Fruit fly (Drosophila melanogaster): Measurements from ENCODE around the gene CG8478.

Gene CG8478

DNA sequence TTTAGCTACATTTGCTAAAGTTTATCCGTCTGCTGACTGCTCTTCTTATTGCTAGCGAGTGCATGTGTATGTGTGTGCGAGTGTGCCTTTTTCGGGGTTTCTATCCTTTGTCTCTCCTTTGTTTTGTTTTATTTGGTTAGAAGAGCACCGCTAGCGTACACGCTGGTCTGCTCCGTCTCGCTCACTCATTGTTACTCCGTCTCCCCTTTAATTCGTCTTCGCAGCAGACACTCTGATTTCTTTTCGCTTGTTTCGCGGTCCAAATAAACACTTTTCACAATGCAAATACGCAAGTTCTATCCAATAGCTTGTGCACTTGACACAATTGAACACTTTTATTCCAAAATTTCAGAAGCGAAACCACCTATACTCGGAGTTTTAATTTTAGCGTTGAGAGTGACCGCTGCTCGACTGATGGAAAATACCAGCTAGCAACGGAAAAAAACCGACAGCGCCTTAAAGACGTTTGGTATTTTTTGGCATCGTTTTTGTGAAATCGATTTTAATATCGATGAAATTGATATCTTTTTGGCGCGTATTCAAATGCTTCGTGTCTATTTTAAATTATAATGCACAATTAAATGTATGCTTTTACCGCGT is 45.6 kb downstream of the CG8478 start, which contains the start of gene FBXO11 (continued):
- peak; percentile 47 for TF ChIP-seq run (tag; optimal IDR thresholded peaks at IDR 0.05)
- peak; percentile 20 for TF ChIP-seq Jarid2 (GFP tag; optimal IDR thresholded peaks at IDR 0.05)
- no peak for TF ChIP-seq CG10462 (GFP tag; optimal IDR thresholded peaks at IDR 0.05)
- TF ChIP-seq hth (optimal IDR thresholded peaks at IDR 0.05), result no peak
- peak; percentile 65 for TF ChIP-seq unc-4 (GFP tag; IDR thresholded peaks at IDR 0.05; ENCODE audit: partially characterized antibody)
- TF ChIP-seq CG11093 (GFP tag; IDR thresholded peaks at IDR 0.05), result no peak
- peak; percentile 89 for TF ChIP-seq CG9797 (GFP tag; optimal IDR thresholded peaks at IDR 0.05)
- no peak for TF ChIP-seq dysf (GFP tag; IDR thresholded peaks at IDR 0.05)
- no peak for TF ChIP-seq az2 (GFP tag; optimal IDR thresholded peaks at IDR 0.05)
- TF ChIP-seq caup (GFP tag; optimal IDR thresholded peaks at IDR 0.05; ENCODE audit: severe bottlenecking), result peak; percentile 15
- TF ChIP-seq CG33213 (GFP tag; optimal IDR thresholded peaks at IDR 0.05), result no peak
- no peak for TF ChIP-seq sd (tag; optimal IDR thresholded peaks at IDR 0.05)
- TF ChIP-seq CG14441 (GFP tag; IDR thresholded peaks at IDR 0.05), result no peak
- TF ChIP-seq CG3281 (GFP tag; optimal IDR thresholded peaks at IDR 0.05), result peak; percentile 15
- TF ChIP-seq Aef1 (GFP tag; IDR thresholded peaks at IDR 0.05), result no peak
- peak; percentile 100 for TF ChIP-seq psq (GFP tag; optimal IDR thresholded peaks at IDR 0.05)
- no peak for TF ChIP-seq CG6765 (GFP tag; optimal IDR thresholded peaks at IDR 0.05)
- TF ChIP-seq Lhr (GFP tag; optimal IDR thresholded peaks at IDR 0.05), result peak; percentile 52
- no peak for TF ChIP-seq CG14667 (GFP tag; IDR thresholded peaks at IDR 0.05)
- TF ChIP-seq CG7745 (tag; optimal IDR thresholded peaks at IDR 0.05), result no peak
- peak; percentile 36; the same call in 1 of the 2 replicates for TF ChIP-seq amos (GFP tag; IDR thresholded peaks at IDR 0.05; ENCODE audit: partially characterized antibody)
- peak; percentile 95 for TF ChIP-seq CG8478 (optimal IDR thresholded peaks at IDR 0.05)
- peak; percentile 88 for TF ChIP-seq pzg (GFP tag; optimal IDR thresholded peaks at IDR 0.05)
- TF ChIP-seq Fer1 (GFP tag; optimal IDR thresholded peaks at IDR 0.05), result peak; percentile 33
- TF ChIP-seq bowl (GFP tag; IDR thresholded peaks at IDR 0.05), result no peak
- TF ChIP-seq E2f2 (GFP tag; IDR thresholded peaks at IDR 0.05), result peak; percentile 95
- no peak for TF ChIP-seq lbe (GFP tag; optimal IDR thresholded peaks at IDR 0.05)
- no peak for TF ChIP-seq CG9932 (GFP tag; IDR thresholded peaks at IDR 0.05)
- peak; percentile 70 for TF ChIP-seq CG13287 (GFP tag; IDR thresholded peaks at IDR 0.05; ENCODE audit: partially characterized antibody)
- TF ChIP-seq CoRest (tag; optimal IDR thresholded peaks at IDR 0.05), result peak; percentile 6
- peak; percentile 62 for TF ChIP-seq gro (GFP tag; optimal IDR thresholded peaks at IDR 0.05)
- no peak for TF ChIP-seq Tbp (GFP tag; optimal IDR thresholded peaks at IDR 0.05)
- TF ChIP-seq YL-1 (GFP tag; optimal IDR thresholded peaks at IDR 0.05), result peak; percentile 98
- TF ChIP-seq CG31388 (GFP tag; optimal IDR thresholded peaks at IDR 0.05), result no peak
- TF ChIP-seq HLH54F (GFP tag; optimal IDR thresholded peaks at IDR 0.05), result no peak
- TF ChIP-seq CG30431 (GFP tag; optimal IDR thresholded peaks at IDR 0.05), result no peak
- TF ChIP-seq B-H1 (GFP tag; IDR thresholded peaks at IDR 0.05), result no peak
- peak; percentile 80 for TF ChIP-seq Med (GFP tag)
- peak; percentile 22; the same call in 1 of the 3 replicates for TF ChIP-seq knrl (GFP tag; IDR thresholded peaks at IDR 0.05; ENCODE audit: partially characterized antibody)
- 0 out of 2 replicates have a peak, but pooled peaks have one; percentile 40 for TF ChIP-seq CG31441 (GFP tag; IDR thresholded peaks at IDR 0.05)
- no peak for TF ChIP-seq schlank (tag; optimal IDR thresholded peaks at IDR 0.05)
- peak in 1 of 3 experiments; percentile 83 for TF ChIP-seq Stat92E (GFP tag; optimal IDR thresholded peaks at IDR 0.05)
- TF ChIP-seq gcm (GFP tag; optimal IDR thresholded peaks at IDR 0.05), result peak; percentile 7
- no peak for TF ChIP-seq CG6813 (GFP tag; optimal IDR thresholded peaks at IDR 0.05)
- TF ChIP-seq vvl (GFP tag; IDR thresholded peaks at IDR 0.05), result 0 out of 2 replicates have a peak, but pooled peaks have one; percentile 11
- TF ChIP-seq inv (GFP tag; IDR thresholded peaks at IDR 0.05; ENCODE audit: partially characterized antibody), result peak; percentile 27; the same call in 1 of the 2 replicates
- peak in 1 of 2 experiments; percentile 41 for TF ChIP-seq tll (GFP tag; optimal IDR thresholded peaks at IDR 0.05)
- TF ChIP-seq corto (GFP tag; optimal IDR thresholded peaks at IDR 0.05), result no peak
- TF ChIP-seq repo (GFP tag; optimal IDR thresholded peaks at IDR 0.05), result peak; percentile 6

All from whole organism, embryonic.